Worm (Caenorhabditis elegans) whole organism, late embryonic: ENCODE measurements around the gene C17G1.5.

Source experiments
- C38D4.7 ChIP-seq: fragments of 200-800 bp; sonication (Bioruptor generic); optimal IDR thresholded peaks from 2 replicates; lab custom pipeline; 2018; ENCODE audit warnings: mild to moderate bottlenecking, missing genetic modification characterization, moderate library complexity, missing compliant biosample characterization
- F13H6.1 ChIP-seq: sonication (generic microtip); optimal IDR thresholded peaks from 2 replicates; lab custom pipeline; 2016; ENCODE audit warnings: missing genetic modification characterization, missing compliant biosample characterization
- T23F11.4 ChIP-seq: fragments of 200-800 bp; sonication (Bioruptor generic); optimal IDR thresholded peaks from 2 replicates; lab custom pipeline; 2018; ENCODE audit warnings: mild to moderate bottlenecking, missing genetic modification characterization, missing compliant biosample characterization
- Y22D7AL.16 ChIP-seq: sonication (generic microtip); optimal IDR thresholded peaks from 2 replicates; lab custom pipeline; 2016; ENCODE audit warnings: missing genetic modification characterization, missing compliant biosample characterization
- ahr-1 ChIP-seq: sonication (generic microtip); optimal IDR thresholded peaks from 2 replicates; lab custom pipeline; 2016; ENCODE audit warnings: missing genetic modification characterization, missing compliant biosample characterization
- ceh-18 ChIP-seq: sonication (generic microtip); optimal IDR thresholded peaks from 2 replicates; lab custom pipeline; 2016; ENCODE audit warnings: missing genetic modification characterization, missing compliant biosample characterization
- ceh-19 ChIP-seq: fragments of 200-800 bp; sonication (Bioruptor generic); optimal IDR thresholded peaks from 2 replicates; lab custom pipeline; 2018; ENCODE audit warnings: mild to moderate bottlenecking, missing genetic modification characterization, missing compliant biosample characterization
- ceh-2 ChIP-seq: sonication (generic microtip); optimal IDR thresholded peaks from 2 replicates; lab custom pipeline; 2016; ENCODE audit warnings: missing genotype, missing genetic modification characterization, missing compliant biosample characterization
- ceh-24 ChIP-seq: sonication (generic microtip); optimal IDR thresholded peaks from 2 replicates; lab custom pipeline; 2016; ENCODE audit warnings: mild to moderate bottlenecking, missing genetic modification characterization, missing compliant biosample characterization
- ceh-31 ChIP-seq: sonication (generic microtip); optimal IDR thresholded peaks from 2 replicates; lab custom pipeline; 2016; ENCODE audit warnings: missing genetic modification characterization, missing compliant biosample characterization
- ceh-34 ChIP-seq: sonication (generic microtip); optimal IDR thresholded peaks from 2 replicates; lab custom pipeline; 2016; ENCODE audit warnings: mild to moderate bottlenecking, missing genetic modification characterization, missing compliant biosample characterization
- ceh-45 ChIP-seq: fragments of 200-800 bp; sonication (Bioruptor generic); IDR thresholded peaks from 2 replicates; pipeline ENCODE4 v1.3.6; 2022; ENCODE audit warnings: missing genetic modification reagents, missing genetic modification characterization, missing compliant biosample characterization
- ceh-6 ChIP-seq: fragments of 200-800 bp; sonication (Bioruptor generic); optimal IDR thresholded peaks from 2 replicates; lab custom pipeline; 2018; ENCODE audit warnings: mild to moderate bottlenecking, missing genetic modification characterization, missing compliant biosample characterization
- che-1 ChIP-seq: sonication (generic microtip); optimal IDR thresholded peaks from 2 replicates; lab custom pipeline; 2016; ENCODE audit warnings: mild to moderate bottlenecking, missing genetic modification characterization, missing compliant biosample characterization
- dve-1 ChIP-seq: sonication (generic microtip); optimal IDR thresholded peaks from 2 replicates; lab custom pipeline; 2017; ENCODE audit warnings: antibody characterized with exemption, mild to moderate bottlenecking, missing genetic modification characterization, missing compliant biosample characterization
- elt-2 ChIP-seq: sonication (generic microtip); optimal IDR thresholded peaks from 2 replicates; lab custom pipeline; 2016; ENCODE audit warnings: missing genetic modification reagents, missing genetic modification characterization, missing compliant biosample characterization
- fax-1 ChIP-seq: sonication (generic microtip); optimal IDR thresholded peaks from 2 replicates; lab custom pipeline; 2016; ENCODE audit warnings: missing genotype, missing genetic modification characterization, missing compliant biosample characterization
- fkh-10 ChIP-seq: fragments of 150-350 bp; optimal IDR thresholded peaks from 2 replicates; lab custom pipeline; 2014; ENCODE audit warnings: missing biosample characterization, missing genetic modification reagents, missing genetic modification characterization
- hlh-30 ChIP-seq: sonication (generic microtip); optimal IDR thresholded peaks from 2 replicates; lab custom pipeline; 2017; ENCODE audit warnings: antibody characterized with exemption, missing genetic modification characterization, missing compliant biosample characterization; ENCODE audit not compliant: insufficient read depth
- hlh-6 ChIP-seq: sonication (generic microtip); optimal IDR thresholded peaks from 2 replicates; lab custom pipeline; 2016; ENCODE audit warnings: missing genotype, missing genetic modification characterization, missing compliant biosample characterization
- lin-11 ChIP-seq: fragments of 200-800 bp; sonication (Bioruptor generic); optimal IDR thresholded peaks from 2 replicates; lab custom pipeline; 2018; ENCODE audit warnings: mild to moderate bottlenecking, missing genetic modification characterization, missing compliant biosample characterization
- madf-2 ChIP-seq: sonication (generic microtip); optimal IDR thresholded peaks from 2 replicates; lab custom pipeline; 2017; ENCODE audit warnings: missing genetic modification characterization, missing compliant biosample characterization
- nfya-1 ChIP-seq: sonication (generic microtip); optimal IDR thresholded peaks from 2 replicates; lab custom pipeline; 2017; ENCODE audit warnings: missing genetic modification characterization, mild to moderate bottlenecking, missing compliant biosample characterization, antibody characterized with exemption, moderate library complexity
- odd-2 ChIP-seq: sonication (generic microtip); optimal IDR thresholded peaks from 2 replicates; lab custom pipeline; 2017; ENCODE audit warnings: antibody characterized with exemption, mild to moderate bottlenecking, missing genetic modification characterization, missing compliant biosample characterization
- pax-1 ChIP-seq: fragments of 150-350 bp; optimal IDR thresholded peaks from 2 replicates; lab custom pipeline; 2014; ENCODE audit warnings: missing biosample characterization, missing genetic modification characterization
- pha-4 ChIP-seq: fragments of 150-350 bp; optimal IDR thresholded peaks from 2 replicates; lab custom pipeline; 2018; ENCODE audit warnings: missing biosample characterization, missing genetic modification reagents, missing genetic modification characterization
- pqm-1 ChIP-seq: sonication (generic microtip); optimal IDR thresholded peaks from 2 replicates; lab custom pipeline; 2016; ENCODE audit warnings: missing genetic modification characterization, missing compliant biosample characterization
- sdc-2 ChIP-seq: sonication (generic microtip); optimal IDR thresholded peaks from 2 replicates; lab custom pipeline; 2016; ENCODE audit warnings: missing genotype, missing genetic modification characterization, missing compliant biosample characterization
- sox-2 ChIP-seq: fragments of 200-800 bp; sonication (Bioruptor generic); IDR thresholded peaks from 2 replicates; pipeline ENCODE4 v1.3.6; 2022; ENCODE audit warnings: missing genetic modification reagents, missing genetic modification characterization, missing compliant biosample characterization
- tbx-2 ChIP-seq: sonication (generic microtip); optimal IDR thresholded peaks from 2 replicates; lab custom pipeline; 2016; ENCODE audit warnings: missing genetic modification characterization, missing compliant biosample characterization
- ttx-3 ChIP-seq: sonication (generic microtip); optimal IDR thresholded peaks from 2 replicates; lab custom pipeline; 2016; ENCODE audit warnings: missing genetic modification reagents, missing genetic modification characterization, missing compliant biosample characterization
- unc-42 ChIP-seq: sonication (generic microtip); optimal IDR thresholded peaks from 2 replicates; lab custom pipeline; 2016; ENCODE audit warnings: missing genotype, missing genetic modification characterization, missing compliant biosample characterization
- unc-55 ChIP-seq: sonication (generic microtip); optimal IDR thresholded peaks from 2 replicates; lab custom pipeline; 2017; ENCODE audit warnings: missing biosample characterization, missing genetic modification reagents, missing genetic modification characterization
- unc-86 ChIP-seq: sonication (generic microtip); optimal IDR thresholded peaks from 2 replicates; lab custom pipeline; 2016; ENCODE audit warnings: missing genetic modification characterization, missing compliant biosample characterization
- zip-5 ChIP-seq: sonication (generic microtip); optimal IDR thresholded peaks from 2 replicates; lab custom pipeline; 2016; ENCODE audit warnings: missing genetic modification characterization, missing compliant biosample characterization

Gene C17G1.5

DNA sequence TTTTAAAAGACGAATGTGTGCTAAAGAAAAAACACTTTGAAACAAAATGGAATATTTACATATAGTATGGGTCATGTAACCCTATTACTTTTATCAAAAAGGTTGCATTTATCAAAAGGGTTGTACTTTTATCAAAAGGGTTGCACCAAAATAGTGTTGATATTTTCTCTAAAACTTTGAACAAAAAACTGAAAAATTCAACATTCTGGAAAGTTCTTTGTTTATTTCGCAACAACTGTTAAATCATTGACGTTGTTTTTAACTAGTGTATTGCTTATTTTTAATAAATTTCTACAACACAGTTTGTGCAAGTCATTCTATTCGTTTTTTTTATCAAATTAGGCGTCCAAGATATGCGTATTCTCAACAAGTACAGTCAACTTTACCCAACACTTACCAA is at the start of gene C17G1.5, which contains the start of gene C17G1.14:
TSS of gene C17G1.5 (plus strand) at position 266 of the 400 bp plus-strand sequence.
TSS of gene C17G1.14 (plus strand) at position 277 of the 400 bp plus-strand sequence.
- TF ChIP-seq che-1 (tag; lab: Kevin White, UChicago) (no peak), hlh-6 (tag; lab: Kevin White, UChicago) (no peak), ttx-3 (tag; lab: Kevin White, UChicago) (no peak), ceh-19 (GFP tag; lab: Kevin White, UChicago) (no peak), pha-4 (tag; lab: Kevin White, UChicago) (no peak), odd-2 (no peak), unc-86 (no peak), ceh-34 (tag; lab: Kevin White, UChicago) (no peak), hlh-30 (tag; lab: Kevin White, UChicago) (no peak), pax-1 (tag; lab: Kevin White, UChicago) (no peak), sox-2 (GFP tag; lab: Robert Waterston, UW) (no peak), Y22D7AL.16 (no peak), C38D4.7 (no peak)

DNA sequence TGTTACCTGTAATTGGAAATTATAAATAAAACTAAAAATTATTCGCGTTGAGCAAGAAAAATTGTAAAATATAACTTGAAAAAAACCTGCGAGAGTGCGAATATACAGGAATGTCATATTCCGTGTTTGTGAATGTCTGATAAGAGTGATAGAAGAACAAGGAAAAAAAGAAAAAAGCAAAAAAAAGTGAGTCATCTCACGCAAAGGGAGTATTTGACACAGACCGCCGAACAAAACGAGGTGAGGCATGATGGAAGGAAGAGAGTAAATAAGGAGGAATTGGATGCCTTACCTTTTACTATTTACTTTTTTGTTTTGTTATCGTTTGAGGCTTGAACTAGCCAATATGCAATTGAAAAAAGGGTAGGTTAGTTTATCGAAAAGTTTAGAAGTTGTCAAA is 46.3 kb upstream of the C17G1.5 start, which contains the start of gene F21G4.1:
TSS of gene F21G4.1 (minus strand) at position 6 of the 400 bp plus-strand sequence.
- TF ChIP-seq fkh-10 (GFP tag; lab: Kevin White, UChicago) (no peak), ceh-24 (tag; lab: Kevin White, UChicago) (no peak), Y22D7AL.16 (no peak), odd-2 (no peak), ceh-2 (no peak), tbx-2 (no peak), sox-2 (GFP tag; lab: Robert Waterston, UW) (no peak), ceh-18 (tag; lab: Kevin White, UChicago) (no peak), sdc-2 (tag; lab: Kevin White, UChicago) (no peak), elt-2 (no peak), pqm-1 (no peak), hlh-30 (tag; lab: Kevin White, UChicago) (no peak), che-1 (tag; lab: Kevin White, UChicago) (no peak)

DNA sequence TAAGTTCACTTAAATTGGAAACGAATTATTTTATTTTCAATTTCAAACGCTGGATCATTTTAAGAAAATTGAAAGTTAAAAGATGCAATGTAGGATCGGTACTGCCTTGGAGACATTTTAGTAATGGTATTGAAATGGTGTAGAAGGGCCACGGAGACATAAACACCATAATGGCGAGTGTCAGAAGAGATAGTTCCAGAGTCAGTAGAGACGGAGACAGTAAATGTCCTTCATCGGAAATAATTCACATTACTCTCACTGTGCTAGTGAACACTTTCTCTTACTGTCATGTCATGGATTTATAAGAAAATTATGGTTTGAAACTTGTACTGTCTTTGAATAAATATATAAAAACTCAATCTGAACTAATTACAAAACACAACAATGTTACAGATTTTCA is 45.5 kb upstream of the C17G1.5 start:
- TF ChIP-seq F13H6.1 (tag; lab: Kevin White, UChicago) = no peak
- TF ChIP-seq ahr-1 = no peak
- TF ChIP-seq hlh-30 (tag; lab: Kevin White, UChicago) = no peak
- TF ChIP-seq lin-11 (tag; lab: Kevin White, UChicago) = no peak
- TF ChIP-seq ceh-6 (GFP tag; lab: Kevin White, UChicago) = no peak
- no peak for TF ChIP-seq madf-2 (tag; lab: Kevin White, UChicago)
- TF ChIP-seq tbx-2 = no peak
- no peak for TF ChIP-seq che-1 (tag; lab: Kevin White, UChicago)
- no peak for TF ChIP-seq zip-5 (tag; lab: Kevin White, UChicago)
- no peak for TF ChIP-seq unc-86
- TF ChIP-seq hlh-6 (tag; lab: Kevin White, UChicago) = no peak

DNA sequence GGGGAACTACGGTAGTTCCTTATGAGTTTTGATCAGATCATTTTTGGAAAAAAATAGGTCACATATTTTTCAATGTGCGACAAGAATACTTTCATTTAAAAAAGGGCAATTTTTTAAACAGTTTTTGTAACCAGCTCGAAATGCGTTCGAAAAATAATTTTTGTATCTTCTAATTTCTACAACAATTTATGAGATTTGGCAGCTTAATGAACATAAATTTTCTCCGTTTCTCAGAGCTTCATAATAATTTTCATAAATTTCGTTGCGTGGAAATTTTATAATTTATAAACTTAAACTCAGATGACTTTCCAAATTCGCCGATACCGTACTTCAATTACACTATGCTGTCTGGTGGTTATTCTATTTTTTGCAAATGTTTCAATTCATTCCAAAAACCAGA is 43.8 kb upstream of the C17G1.5 start, which contains the start of gene F21G4.3:
TSS of gene F21G4.3 (plus strand) at position 301 of the 400 bp plus-strand sequence.
- no peak for TF ChIP-seq sox-2 (GFP tag; lab: Robert Waterston, UW)
- TF ChIP-seq T23F11.4 (GFP tag; lab: Kevin White, UChicago) = no peak
- no peak for TF ChIP-seq fax-1 (tag; lab: Kevin White, UChicago)
- TF ChIP-seq ceh-2 = no peak

DNA sequence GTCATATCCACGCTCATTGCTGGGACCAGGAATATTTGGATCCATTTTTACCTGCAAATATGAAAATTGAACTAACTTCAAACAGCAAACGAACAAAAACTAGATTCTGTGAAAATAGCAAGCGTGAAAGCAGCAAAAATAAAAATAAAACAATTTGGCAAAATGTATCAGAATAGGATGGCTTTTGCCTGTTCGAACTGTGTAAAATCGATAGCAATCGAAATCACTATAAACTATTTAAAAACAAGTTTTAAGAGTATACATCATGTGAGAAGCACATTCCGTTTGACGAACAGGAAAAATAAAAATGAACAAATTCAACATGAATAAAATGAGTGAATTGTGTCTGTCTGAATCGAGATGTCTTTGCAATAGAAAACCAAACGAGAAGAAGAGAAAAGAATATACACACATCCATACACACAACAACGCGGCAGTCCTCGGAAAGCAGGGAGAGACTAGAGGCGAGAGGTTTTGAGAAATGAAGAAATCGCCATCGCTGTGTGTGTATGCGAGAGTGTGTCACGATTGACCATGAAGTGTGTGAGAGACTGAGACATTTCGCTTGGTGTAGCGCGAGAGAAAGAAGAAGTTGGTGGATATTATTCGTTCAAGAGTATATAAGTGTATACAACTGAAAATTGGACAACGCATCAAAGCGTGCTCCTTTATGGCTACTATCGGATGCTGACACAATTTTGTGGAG is 39.0 kb upstream of the C17G1.5 start, which contains the start of gene phf-34:
TSS of gene phf-34 (minus strand) at position 51 of the 706 bp plus-strand sequence.
- TF ChIP-seq elt-2 = no peak
- TF ChIP-seq unc-55 (GFP tag; lab: Kevin White, UChicago) = peak; percentile 31
- peak; percentile 74 for TF ChIP-seq ceh-31 (tag; lab: Kevin White, UChicago)
- TF ChIP-seq tbx-2 = peak; percentile 37
- peak; percentile 67 for TF ChIP-seq nfya-1 (tag; lab: Kevin White, UChicago)
- TF ChIP-seq ceh-19 (GFP tag; lab: Kevin White, UChicago) = peak; percentile 43
- TF ChIP-seq ceh-34 (tag; lab: Kevin White, UChicago) = peak; percentile 35
- peak; percentile 58 for TF ChIP-seq sdc-2 (tag; lab: Kevin White, UChicago)
- TF ChIP-seq ceh-2 = no peak
- no peak for TF ChIP-seq F13H6.1 (tag; lab: Kevin White, UChicago)
- TF ChIP-seq ceh-45 = no peak
- TF ChIP-seq unc-42 (tag; lab: Kevin White, UChicago) = peak; percentile 67
- TF ChIP-seq madf-2 (tag; lab: Kevin White, UChicago) = no peak
- peak; percentile 37 for TF ChIP-seq dve-1 (tag; lab: Kevin White, UChicago)
- TF ChIP-seq hlh-30 (tag; lab: Kevin White, UChicago) = peak; percentile 38
